Worm (Caenorhabditis elegans) whole organism, young adult: Measurements from ENCODE around the gene ZK262.2.

Experiments
- B0019.2 ChIP-seq: fragments of 200-800 bp; sonication (Bioruptor generic); conservative IDR thresholded peaks from 2 replicates; pipeline ENCODE4 v1.3.6; 2022; ENCODE audit warnings: missing genetic modification reagents, missing genetic modification characterization, missing compliant biosample characterization
- C06A6.2 ChIP-seq: fragments of 200-800 bp; sonication (Bioruptor generic); conservative IDR thresholded peaks from 2 replicates; pipeline ENCODE4 v1.3.6; 2022; ENCODE audit warnings: missing genetic modification characterization, missing compliant biosample characterization
- F37B4.10 ChIP-seq: fragments of 200-800 bp; sonication (Bioruptor generic); IDR thresholded peaks from 2 replicates; pipeline ENCODE4 v1.3.6; 2022; ENCODE audit warnings: missing genetic modification characterization, missing compliant biosample characterization
- F55B11.4 ChIP-seq: sonication (generic microtip); optimal IDR thresholded peaks from 2 replicates; lab custom pipeline; 2016; ENCODE audit warnings: missing compliant biosample characterization, missing genetic modification characterization, borderline replicate concordance; ENCODE audit not compliant: insufficient read depth
- F57A8.1 ChIP-seq: fragments of 200-800 bp; sonication (Bioruptor generic); optimal IDR thresholded peaks from 2 replicates; lab custom pipeline; 2018; ENCODE audit warnings: mild to moderate bottlenecking, missing genetic modification characterization, moderate library complexity, missing compliant biosample characterization
- T26A5.8 ChIP-seq: sonication (generic microtip); optimal IDR thresholded peaks from 2 replicates; lab custom pipeline; 2016; ENCODE audit warnings: missing genetic modification characterization, missing compliant biosample characterization
- Y53G8AR.9 ChIP-seq: fragments of 200-800 bp; sonication (Bioruptor generic); conservative IDR thresholded peaks from 2 replicates; pipeline ENCODE4 v1.3.6; 2022; ENCODE audit warnings: missing genetic modification reagents, missing genetic modification characterization, missing compliant biosample characterization
- Y95B8A.8 ChIP-seq: fragments of 200-800 bp; sonication (Bioruptor generic); IDR thresholded peaks from 2 replicates; pipeline ENCODE4 v1.3.6; 2022; ENCODE audit warnings: missing genetic modification reagents, missing genetic modification characterization, missing compliant biosample characterization
- ZK185.1 ChIP-seq: sonication (generic microtip); optimal IDR thresholded peaks from 2 replicates; lab custom pipeline; 2016; ENCODE audit warnings: mild to moderate bottlenecking, missing genetic modification characterization, missing compliant biosample characterization; ENCODE audit not compliant: poor library complexity, severe bottlenecking
- attf-5 ChIP-seq: fragments of 200-800 bp; sonication (Bioruptor generic); optimal IDR thresholded peaks from 2 replicates; lab custom pipeline; 2018; ENCODE audit warnings: mild to moderate bottlenecking, missing genetic modification characterization, missing compliant biosample characterization
- attf-6 ChIP-seq: fragments of 200-800 bp; sonication (Bioruptor generic); IDR thresholded peaks from 2 replicates; pipeline ENCODE4 v1.3.6; 2022; ENCODE audit warnings: missing genetic modification reagents, missing genetic modification characterization, missing compliant biosample characterization
- ceh-100 ChIP-seq: fragments of 200-800 bp; sonication (Bioruptor generic); IDR thresholded peaks from 2 replicates; pipeline ENCODE4 v1.3.6; 2022; ENCODE audit warnings: missing genetic modification reagents, missing genetic modification characterization, missing compliant biosample characterization
- ceh-58 ChIP-seq: fragments of 200-800 bp; sonication (Bioruptor generic); IDR thresholded peaks from 2 replicates; pipeline ENCODE4 v1.3.6; 2022; ENCODE audit warnings: missing genetic modification characterization, missing compliant biosample characterization
- ceh-79 ChIP-seq: sonication (generic microtip); optimal IDR thresholded peaks from 2 replicates; lab custom pipeline; 2017; ENCODE audit warnings: mild to moderate bottlenecking, missing genetic modification characterization, missing compliant biosample characterization
- chd-7 ChIP-seq: sonication (generic microtip); optimal IDR thresholded peaks from 2 replicates; lab custom pipeline; 2016; ENCODE audit warnings: mild to moderate bottlenecking, missing genetic modification characterization, moderate library complexity, missing compliant biosample characterization
- dpl-1 ChIP-seq: fragments of 150-350 bp; optimal IDR thresholded peaks from 2 replicates; lab custom pipeline; 2014; ENCODE audit warnings: missing biosample characterization, missing genetic modification reagents, missing genetic modification characterization
- gei-17 ChIP-seq: fragments of 200-800 bp; sonication (Bioruptor generic); optimal IDR thresholded peaks from 2 replicates; lab custom pipeline; 2018; ENCODE audit warnings: mild to moderate bottlenecking, missing genetic modification characterization, missing compliant biosample characterization
- hmg-1.2 ChIP-seq: fragments of 200-800 bp; sonication (Bioruptor generic); IDR thresholded peaks from 2 replicates; pipeline ENCODE4 v1.3.6; 2022; ENCODE audit warnings: missing genetic modification reagents, missing genetic modification characterization, missing compliant biosample characterization
- hsf-1 ChIP-seq: fragments of 200-800 bp; sonication (Bioruptor generic); IDR thresholded peaks from 2 replicates; pipeline ENCODE4 v1.3.6; 2022; ENCODE audit warnings: missing genetic modification reagents, missing genetic modification characterization, missing compliant biosample characterization
- lin-26 ChIP-seq: fragments of 200-800 bp; sonication (Bioruptor generic); IDR thresholded peaks from 2 replicates; pipeline ENCODE4 v1.3.6; 2022; ENCODE audit warnings: missing genetic modification reagents, missing genetic modification characterization, missing compliant biosample characterization
- lin-35 ChIP-seq, 3 experiments: fragments of 150-350 bp in 2 of 3; sonication (generic microtip) in 1 of 3; optimal IDR thresholded peaks; 2 replicates each; lab custom pipeline; 2014 to 2018; ENCODE audit warnings: missing biosample characterization in 3 of 3, missing genetic modification characterization in 3 of 3, missing genetic modification reagents in 3 of 3
- lin-40 ChIP-seq: sonication (generic microtip); optimal IDR thresholded peaks from 2 replicates; lab custom pipeline; 2016; ENCODE audit warnings: missing genetic modification characterization, mild to moderate bottlenecking, missing compliant biosample characterization, missing genotype, missing genetic modification reagents
- lin-54 ChIP-seq: fragments of 200-800 bp; sonication (Bioruptor generic); optimal IDR thresholded peaks from 2 replicates; lab custom pipeline; 2018; ENCODE audit warnings: mild to moderate bottlenecking, missing genetic modification characterization, missing compliant biosample characterization
- lsl-1 ChIP-seq: fragments of 200-800 bp; sonication (Bioruptor generic); optimal IDR thresholded peaks from 2 replicates; lab custom pipeline; 2018; ENCODE audit warnings: mild to moderate bottlenecking, missing genetic modification characterization, moderate library complexity, missing compliant biosample characterization
- lsy-27 ChIP-seq: sonication (generic microtip); optimal IDR thresholded peaks from 2 replicates; lab custom pipeline; 2017; ENCODE audit warnings: missing genetic modification characterization, mild to moderate bottlenecking, missing compliant biosample characterization, antibody characterized with exemption, missing genotype, borderline replicate concordance; ENCODE audit not compliant: insufficient read depth
- madf-6 ChIP-seq: fragments of 200-800 bp; sonication (Bioruptor generic); IDR thresholded peaks from 2 replicates; pipeline ENCODE4 v1.3.6; 2022; ENCODE audit warnings: missing genetic modification reagents, missing genetic modification characterization, missing compliant biosample characterization
- mel-28 ChIP-seq: sonication (generic microtip); optimal IDR thresholded peaks from 2 replicates; lab custom pipeline; 2016; ENCODE audit warnings: borderline replicate concordance, mild to moderate bottlenecking, missing genetic modification characterization, missing compliant biosample characterization
- mes-4 ChIP-seq: sonication (generic microtip); optimal IDR thresholded peaks from 2 replicates; lab custom pipeline; 2016; ENCODE audit warnings: missing genotype, missing genetic modification characterization, missing compliant biosample characterization
- nfya-1 ChIP-seq: sonication (generic microtip); optimal IDR thresholded peaks from 2 replicates; lab custom pipeline; 2017; ENCODE audit warnings: antibody characterized with exemption, missing compliant biosample characterization, missing genetic modification characterization, borderline replicate concordance; ENCODE audit not compliant: insufficient read depth
- nhr-120 ChIP-seq: fragments of 200-800 bp; sonication (Bioruptor generic); IDR thresholded peaks from 2 replicates; pipeline ENCODE4 v1.3.6; 2022; ENCODE audit warnings: missing genetic modification characterization, missing compliant biosample characterization
- nhr-80 ChIP-seq: sonication (generic microtip); optimal IDR thresholded peaks from 2 replicates; lab custom pipeline; 2016; ENCODE audit warnings: missing genetic modification characterization, missing compliant biosample characterization
- nhr-90 ChIP-seq: sonication (generic microtip); optimal IDR thresholded peaks from 2 replicates; lab custom pipeline; 2016; ENCODE audit warnings: missing genotype, mild to moderate bottlenecking, missing genetic modification characterization, missing compliant biosample characterization
- sdz-38 ChIP-seq: sonication (generic microtip); optimal IDR thresholded peaks from 2 replicates; lab custom pipeline; 2016; ENCODE audit warnings: missing genotype, missing genetic modification characterization, missing compliant biosample characterization
- snpc-1.1 ChIP-seq: sonication (generic microtip); optimal IDR thresholded peaks from 2 replicates; lab custom pipeline; 2017; ENCODE audit warnings: missing genetic modification characterization, mild to moderate bottlenecking, missing compliant biosample characterization, antibody characterized with exemption, moderate library complexity, missing genotype, missing genetic modification reagents; ENCODE audit not compliant: insufficient read depth
- tbp1 ChIP-seq: fragments of 200-800 bp; sonication (Bioruptor generic); optimal IDR thresholded peaks from 2 replicates; lab custom pipeline; 2018; ENCODE audit warnings: mild to moderate bottlenecking, missing genetic modification characterization, missing compliant biosample characterization
- unc-130 ChIP-seq: sonication (generic microtip); optimal IDR thresholded peaks from 2 replicates; lab custom pipeline; 2016; ENCODE audit warnings: missing genetic modification reagents, missing genetic modification characterization, missing compliant biosample characterization
- unc-62 ChIP-seq: fragments of 150-350 bp; optimal IDR thresholded peaks from 2 replicates; lab custom pipeline; 2014; ENCODE audit warnings: missing biosample characterization, missing genetic modification reagents, missing genetic modification characterization
- ztf-25 ChIP-seq: fragments of 200-800 bp; sonication (Bioruptor generic); IDR thresholded peaks from 2 replicates; pipeline ENCODE4 v1.3.6; 2022; ENCODE audit warnings: missing genetic modification reagents, missing genetic modification characterization, missing compliant biosample characterization
- ztf-28 ChIP-seq: fragments of 200-800 bp; sonication (Bioruptor generic); IDR thresholded peaks from 2 replicates; pipeline ENCODE4 v1.3.6; 2022; ENCODE audit warnings: missing genetic modification reagents, missing genetic modification characterization, missing compliant biosample characterization
- ztf-3 ChIP-seq: fragments of 200-800 bp; sonication (Bioruptor generic); optimal IDR thresholded peaks from 2 replicates; lab custom pipeline; 2018; ENCODE audit warnings: mild to moderate bottlenecking, missing genetic modification characterization, missing compliant biosample characterization

ZK262.2 gene

ce11 chrV:18378819-18379218 is 34.0 kb downstream of the ZK262.2 start, which contains the start of gene Y51A2B.8:
Gene Y51A2B.8, plus strand, starts transcription at chrV:18379119.
- TF ChIP-seq ceh-100 (GFP tag; lab: Robert Waterston, UW) (no peak), F55B11.4 (tag; lab: Kevin White, UChicago) (no peak), attf-5 (no peak), Y53G8AR.9 (GFP tag; lab: Robert Waterston, UW) (no peak), gei-17 (GFP tag; lab: Kevin White, UChicago) (no peak), lin-54 (GFP tag; lab: Kevin White, UChicago) (no peak), sdz-38 (tag; lab: Kevin White, UChicago) (no peak), ztf-25 (GFP tag; lab: Robert Waterston, UW) (no peak), lin-26 (no peak), tbp1 (GFP tag; lab: Kevin White, UChicago) (no peak), ztf-28 (no peak), mel-28 (tag; lab: Kevin White, UChicago) (no peak), lsl-1 (GFP tag; lab: Kevin White, UChicago) (no peak), ztf-3 (GFP tag; lab: Kevin White, UChicago) (no peak), F37B4.10 (GFP tag; lab: Robert Waterston, UW) (no peak), dpl-1 (GFP tag; lab: Kevin White, UChicago) (no peak), nhr-80 (no peak)

ce11 chrV:18375551-18375950 is 37.2 kb downstream of the ZK262.2 start:
- TF ChIP-seq ceh-79 (tag; lab: Kevin White, UChicago): no peak
- no peak for TF ChIP-seq C06A6.2 (GFP tag; lab: Robert Waterston, UW)
- no peak for TF ChIP-seq ceh-58 (GFP tag; lab: Robert Waterston, UW)
- no peak for TF ChIP-seq chd-7 (tag; lab: Kevin White, UChicago)
- no peak for TF ChIP-seq nfya-1 (tag; lab: Kevin White, UChicago)
- no peak for TF ChIP-seq Y95B8A.8 (GFP tag; lab: Robert Waterston, UW)
- no peak for TF ChIP-seq gei-17 (GFP tag; lab: Kevin White, UChicago)
- no peak for TF ChIP-seq hmg-1.2 (GFP tag; lab: Robert Waterston, UW)
- TF ChIP-seq unc-62: no peak
- no peak for TF ChIP-seq nhr-90 (tag; lab: Kevin White, UChicago)
- no peak for TF ChIP-seq attf-5
- TF ChIP-seq mes-4 (tag; lab: Kevin White, UChicago): no peak
- TF ChIP-seq hsf-1 (GFP tag; lab: Robert Waterston, UW): no peak

DNA sequence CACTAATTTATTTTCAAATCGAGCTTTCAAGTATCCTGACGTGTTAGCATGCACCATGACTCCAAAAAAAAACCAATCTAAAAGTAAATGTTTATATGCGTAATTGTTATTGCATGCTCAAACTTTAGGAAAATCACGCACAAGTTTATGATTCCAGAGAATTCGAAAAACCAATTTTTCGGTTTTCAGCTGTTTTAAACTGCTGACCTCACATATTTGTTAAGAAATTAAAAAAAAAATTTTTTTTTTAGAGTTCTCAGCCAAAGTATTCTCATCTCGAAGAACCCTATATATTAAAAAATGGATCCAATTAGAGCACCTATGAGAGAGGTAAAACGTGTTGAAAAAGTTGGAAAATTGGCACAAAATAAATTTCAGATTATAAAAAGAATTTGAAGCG is 38.6 kb downstream of the ZK262.2 start, which contains the start of gene Y51A2B.2:
Gene Y51A2B.2, plus strand, starts transcription at position 301 of the 400 bp plus-strand sequence.
- TF ChIP-seq tbp1 (GFP tag; lab: Kevin White, UChicago) (no peak), B0019.2 (GFP tag; lab: Robert Waterston, UW) (no peak), lsl-1 (GFP tag; lab: Kevin White, UChicago) (no peak), F55B11.4 (tag; lab: Kevin White, UChicago) (no peak), snpc-1.1 (tag; lab: Kevin White, UChicago) (no peak), attf-6 (no peak), nhr-120 (GFP tag; lab: Robert Waterston, UW) (no peak), lsy-27 (tag; lab: Kevin White, UChicago) (no peak), lin-40 (tag; lab: Kevin White, UChicago) (no peak), ZK185.1 (tag; lab: Kevin White, UChicago) (no peak), lin-35 (GFP tag; optimal IDR thresholded peaks at IDR 0.05; lab: Kevin White, UChicago) (no peak), T26A5.8 (tag; lab: Kevin White, UChicago) (no peak), F57A8.1 (GFP tag; lab: Kevin White, UChicago) (no peak), C06A6.2 (GFP tag; lab: Robert Waterston, UW) (no peak), ceh-58 (GFP tag; lab: Robert Waterston, UW) (no peak), unc-130 (GFP tag; lab: Kevin White, UChicago) (no peak), madf-6 (GFP tag; lab: Robert Waterston, UW) (no peak), attf-5 (no peak), Y53G8AR.9 (GFP tag; lab: Robert Waterston, UW) (no peak)
